Worm (Caenorhabditis elegans) whole organism, L2 larva: ENCODE results near the gene srh-73.

Experiments
- ZK546.5 ChIP-seq: sonication (generic microtip); optimal IDR thresholded peaks from 2 replicates; lab custom pipeline; 2017; ENCODE audit warnings: missing biosample characterization, missing genetic modification characterization
- aly-2 ChIP-seq: fragments of 150-350 bp; optimal IDR thresholded peaks from 2 replicates; lab custom pipeline; 2014; ENCODE audit warnings: missing biosample characterization, missing genetic modification characterization
- dmd-4 ChIP-seq: sonication (generic microtip); optimal IDR thresholded peaks from 2 replicates; lab custom pipeline; 2017; ENCODE audit warnings: missing biosample characterization, missing genetic modification characterization
- fos-1 ChIP-seq: fragments of 150-350 bp; optimal IDR thresholded peaks from 2 replicates; lab custom pipeline; 2014; ENCODE audit warnings: missing biosample characterization, missing genetic modification characterization
- lin-39 ChIP-seq: fragments of 150-350 bp; optimal IDR thresholded peaks from 2 replicates; lab custom pipeline; 2014; ENCODE audit warnings: missing biosample characterization, missing genetic modification reagents, missing genetic modification characterization
- mab-5 ChIP-seq: fragments of 150-350 bp; optimal IDR thresholded peaks from 2 replicates; lab custom pipeline; 2014; ENCODE audit warnings: missing biosample characterization, missing genetic modification characterization
- nhr-11 ChIP-seq: fragments of 150-350 bp; optimal IDR thresholded peaks from 2 replicates; lab custom pipeline; 2014; ENCODE audit warnings: missing biosample characterization, missing genetic modification characterization
- nhr-6 ChIP-seq: fragments of 150-350 bp; optimal IDR thresholded peaks from 2 replicates; lab custom pipeline; 2014; ENCODE audit warnings: missing biosample characterization, missing genetic modification characterization
- unc-55 ChIP-seq: fragments of 150-350 bp; sonication (generic microtip); optimal IDR thresholded peaks from 3 replicates; lab custom pipeline; 2014; ENCODE audit warnings: missing biosample characterization, missing genetic modification reagents, missing genetic modification characterization
- ztf-11 ChIP-seq: sonication (generic microtip); optimal IDR thresholded peaks from 2 replicates; lab custom pipeline; 2017; ENCODE audit warnings: missing biosample characterization, missing genetic modification characterization
- ztf-4 ChIP-seq: fragments of 150-350 bp; optimal IDR thresholded peaks from 2 replicates; lab custom pipeline; 2014; ENCODE audit warnings: missing biosample characterization, missing genetic modification characterization

DNA sequence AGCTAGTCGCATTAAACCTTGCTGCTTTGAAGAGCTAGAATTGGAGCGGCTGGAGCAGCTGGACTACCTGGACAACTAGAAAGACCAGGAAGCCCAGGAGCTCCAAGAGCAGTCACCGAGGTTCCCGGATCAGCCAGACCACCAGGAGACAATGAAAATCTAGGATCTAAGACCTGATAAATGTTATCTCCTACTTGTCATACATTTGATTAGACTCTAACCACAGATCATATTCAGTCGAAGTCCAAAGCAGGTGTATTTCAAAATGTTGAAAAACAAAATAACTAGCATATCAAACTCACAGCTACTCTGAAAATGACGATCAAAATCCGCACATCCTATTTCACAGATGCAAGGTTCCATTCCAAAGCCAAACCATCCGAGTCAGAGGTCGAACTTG, 20.0 kb upstream of the srh-73 start, which contains the start of gene srz-6:
- no peak for TF ChIP-seq unc-55 (GFP tag; lab: Kevin White, UChicago)
- no peak for TF ChIP-seq nhr-6 (tag; lab: Kevin White, UChicago)
- TF ChIP-seq lin-39 (tag; lab: Kevin White, UChicago) = no peak
- no peak for TF ChIP-seq aly-2 (tag; lab: Kevin White, UChicago)
- TF ChIP-seq fos-1 (tag; lab: Kevin White, UChicago) = no peak
- no peak for TF ChIP-seq nhr-11 (tag; lab: Kevin White, UChicago)
- TF ChIP-seq ztf-11 (tag; lab: Kevin White, UChicago) = no peak
- TF ChIP-seq ztf-4 (tag; lab: Kevin White, UChicago) = no peak
- no peak for TF ChIP-seq dmd-4
- no peak for TF ChIP-seq ZK546.5 (tag; lab: Kevin White, UChicago)
- TF ChIP-seq mab-5 (tag; lab: Kevin White, UChicago) = no peak
